Worm (Caenorhabditis elegans): Measurements from ENCODE around the gene nol-10.

- TF ChIP-seq F13H6.1 (tag; optimal IDR thresholded peaks at IDR 0.05) (no peak), hlh-15 (tag; optimal IDR thresholded peaks at IDR 0.05) (no peak), npax-4 (tag; optimal IDR thresholded peaks at IDR 0.05) (no peak), pqm-1 (tag; optimal IDR thresholded peaks at IDR 0.05) (no peak), K09A11.1 (tag; optimal IDR thresholded peaks at IDR 0.05; ENCODE audit: insufficient read depth) (no peak), ceh-30 (tag; optimal IDR thresholded peaks at IDR 0.05) (no peak), pax-1 (tag; optimal IDR thresholded peaks at IDR 0.05) (no peak), ahr-1 (tag; optimal IDR thresholded peaks at IDR 0.05) (no peak), dve-1 (tag; optimal IDR thresholded peaks at IDR 0.05) (no peak), pros-1 (tag; optimal IDR thresholded peaks at IDR 0.05) (no peak), lim-6 (tag; optimal IDR thresholded peaks at IDR 0.05) (no peak), elt-2 (tag; optimal IDR thresholded peaks at IDR 0.05) (no peak), lin-11 (tag; optimal IDR thresholded peaks at IDR 0.05) (no peak), C38D4.7 (GFP tag; optimal IDR thresholded peaks at IDR 0.05) (no peak)
Observed at ce11 chrIV:7542485-7543001, 37.9 kb upstream of the nol-10 start, which contains the start of gene R05G6.10.

Data from whole organism, late embryonic.